Fruit fly (Drosophila melanogaster): ENCODE results near the gene AlaRS-m.
A peak's percentile ranks its signal among the peaks of the same experiment; 100 is the strongest.

The AlaRS-m gene

dm6 chr3L:5182994-5183566 lies 37.2 kb downstream of the AlaRS-m start (continued):
- TF ChIP-seq Eip78C (GFP tag), result peak; percentile 73
- no peak for TF ChIP-seq CG16779 (tag; optimal IDR thresholded peaks at IDR 0.05)
- peak; percentile 33 for TF ChIP-seq Ets96B (tag; optimal IDR thresholded peaks at IDR 0.05)
- TF ChIP-seq CG32006 (GFP tag; optimal IDR thresholded peaks at IDR 0.05), result peak; percentile 34
- no peak for TF ChIP-seq spab (GFP tag; optimal IDR thresholded peaks at IDR 0.05)
- TF ChIP-seq Sox14 (GFP tag; optimal IDR thresholded peaks at IDR 0.05), result peak; percentile 27
- peak; percentile 10 for TF ChIP-seq Hr4 (GFP tag; optimal IDR thresholded peaks at IDR 0.05)
- TF ChIP-seq CG8119 (GFP tag; IDR thresholded peaks at IDR 0.05), result 0 out of 3 replicates have a peak, but pooled peaks have one; percentile 25
- TF ChIP-seq Gug (GFP tag; IDR thresholded peaks at IDR 0.05), result no peak
- TF ChIP-seq dac (GFP tag; optimal IDR thresholded peaks at IDR 0.05), result no peak
- TF ChIP-seq CG31627 (GFP tag; optimal IDR thresholded peaks at IDR 0.05), result peak; percentile 52
- TF ChIP-seq CG8632 (GFP tag; optimal IDR thresholded peaks at IDR 0.05), result peak; percentile 31
- peak; percentile 29 for TF ChIP-seq Sox15 (GFP tag; optimal IDR thresholded peaks at IDR 0.05)
- TF ChIP-seq svp (GFP tag), result peak; percentile 78
- no peak for TF ChIP-seq fd59A (GFP tag; optimal IDR thresholded peaks at IDR 0.05)
- TF ChIP-seq CG6808 (GFP tag; optimal IDR thresholded peaks at IDR 0.05), result no peak
- TF ChIP-seq CG11294 (GFP tag; IDR thresholded peaks at IDR 0.05), result no peak
- no peak for TF ChIP-seq CG6276 (GFP tag; optimal IDR thresholded peaks at IDR 0.05)
- TF ChIP-seq esn (GFP tag; optimal IDR thresholded peaks at IDR 0.05), result peak; percentile 55
- no peak for TF ChIP-seq Hr38 (GFP tag; optimal IDR thresholded peaks at IDR 0.05)
- peak; percentile 35 for TF ChIP-seq vri (GFP tag; optimal IDR thresholded peaks at IDR 0.05)

DNA sequence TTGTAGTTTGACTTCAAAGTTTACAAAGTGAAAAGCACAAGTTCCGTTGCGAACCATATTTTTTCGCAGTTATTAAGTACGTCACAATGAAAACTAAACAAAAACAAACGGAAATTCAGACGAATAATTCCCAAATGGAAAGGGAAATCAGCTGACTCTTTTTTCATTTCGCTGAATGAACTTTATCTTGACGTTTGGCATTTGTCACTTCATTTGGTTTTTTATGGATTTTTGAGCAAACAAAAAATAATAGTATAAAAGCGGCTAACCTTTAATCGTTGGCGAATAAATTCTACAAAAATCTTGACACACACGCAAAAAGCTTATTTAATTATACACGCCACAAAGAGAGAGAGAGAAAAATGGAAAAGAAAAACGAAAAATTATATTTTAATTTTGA lies 37.8 kb downstream of the AlaRS-m start:
- TF ChIP-seq Hr4 (GFP tag; optimal IDR thresholded peaks at IDR 0.05) (no peak), ss (GFP tag; optimal IDR thresholded peaks at IDR 0.05) (no peak), Hr39 (GFP tag; optimal IDR thresholded peaks at IDR 0.05) (no peak), CG4318 (GFP tag; optimal IDR thresholded peaks at IDR 0.05) (no peak), OdsH (GFP tag; optimal IDR thresholded peaks at IDR 0.05) (no peak), dac (GFP tag; optimal IDR thresholded peaks at IDR 0.05) (no peak), CG6792 (GFP tag; optimal IDR thresholded peaks at IDR 0.05) (no peak), CG16779 (tag; optimal IDR thresholded peaks at IDR 0.05) (no peak), salr (GFP tag; optimal IDR thresholded peaks at IDR 0.05) (no peak), spab (GFP tag; optimal IDR thresholded peaks at IDR 0.05) (no peak), CG6808 (GFP tag; optimal IDR thresholded peaks at IDR 0.05) (no peak), pdm3 (GFP tag; optimal IDR thresholded peaks at IDR 0.05) (no peak)

DNA sequence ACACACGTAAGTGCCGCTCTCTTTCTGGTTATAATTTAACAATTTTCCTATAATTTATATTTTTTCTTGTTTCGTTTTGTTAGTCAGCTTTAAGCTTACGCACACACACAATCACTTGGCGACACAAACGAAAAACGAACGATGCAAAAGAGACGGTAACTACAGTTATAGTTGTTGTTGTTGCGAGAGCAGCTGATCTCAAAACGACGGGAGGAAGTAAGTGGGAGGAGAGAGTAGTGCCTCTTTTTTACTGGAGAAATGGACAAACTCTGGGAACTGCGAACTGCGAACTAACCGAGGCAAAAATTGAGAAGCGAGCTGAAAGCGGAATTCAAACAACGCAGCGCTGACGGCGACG lies 38.6 kb downstream of the AlaRS-m start:
- TF ChIP-seq Sox14 (GFP tag; optimal IDR thresholded peaks at IDR 0.05) (peak; percentile 15), Met (GFP tag; optimal IDR thresholded peaks at IDR 0.05) (no peak), Eip93F (GFP tag; optimal IDR thresholded peaks at IDR 0.05) (peak; percentile 39), net (GFP tag; optimal IDR thresholded peaks at IDR 0.05) (peak; percentile 13), achi (GFP tag; optimal IDR thresholded peaks at IDR 0.05) (peak; percentile 10), CG3919 (GFP tag; optimal IDR thresholded peaks at IDR 0.05) (peak; percentile 8), eg (GFP tag; IDR thresholded peaks at IDR 0.05) (0 out of 3 replicates have a peak, but pooled peaks have one; percentile 7), Eip78C (GFP tag) (peak; percentile 65), CG6163 (GFP tag; IDR thresholded peaks at IDR 0.05) (peak; percentile 34; the same call in 2 of the 3 replicates), lz (GFP tag; optimal IDR thresholded peaks at IDR 0.05) (no peak)

Data from whole organism, prepupa.